Worm (Caenorhabditis elegans): ENCODE results near the gene mcm-5.

- TF ChIP-seq F13C5.2 (tag; optimal IDR thresholded peaks at IDR 0.05) (no peak), hmbx-1 (tag; optimal IDR thresholded peaks at IDR 0.05) (no peak), aly-1 (tag; optimal IDR thresholded peaks at IDR 0.05) (no peak), ets-7 (tag; optimal IDR thresholded peaks at IDR 0.05) (no peak), flt-1 (GFP tag; IDR thresholded peaks at IDR 0.05) (no peak), tbx-37 (GFP tag; conservative IDR thresholded peaks at IDR 0.05) (no peak; the same call in 1 of the 2 replicates), hmg-4 (GFP tag; optimal IDR thresholded peaks at IDR 0.05) (no peak), tra-4 (tag; optimal IDR thresholded peaks at IDR 0.05) (no peak), ama-1 (optimal IDR thresholded peaks at IDR 0.05) (peak; percentile 41), scrt-1 (GFP tag; IDR thresholded peaks at IDR 0.05) (no peak), B0310.2 (tag; optimal IDR thresholded peaks at IDR 0.05) (no peak), pes-1 (GFP tag; IDR thresholded peaks at IDR 0.05) (no peak), ceh-36 (tag; optimal IDR thresholded peaks at IDR 0.05) (no peak), hnd-1 (tag; optimal IDR thresholded peaks at IDR 0.05) (no peak)
Measured at ce11 chrIII:4275704-4276103, 15.4 kb downstream of the mcm-5 start.
